Worm (Caenorhabditis elegans): ENCODE data around the gene ubc-9.

ce11 chrIV:4665079-4665478, 14.2 kb downstream of the ubc-9 start, which contains the start of gene F29B9.1:
- no peak for TF ChIP-seq dao-5 (tag; optimal IDR thresholded peaks at IDR 0.05)
- no peak for TF ChIP-seq him-1 (tag; optimal IDR thresholded peaks at IDR 0.05)
